Fruit fly (Drosophila melanogaster) whole organism, pupa: ENCODE results near the gene CG4546.

Experiments
- CG12605 ChIP-seq: fragments of 200-800 bp; sonication (Bioruptor generic); IDR thresholded peaks from 2 replicates; pipeline ENCODE4 v1.3.6; 2022; ENCODE audit warnings: missing biosample characterization, missing genetic modification characterization
- CG15710 ChIP-seq: fragments of 200-800 bp; sonication (Bioruptor generic); optimal IDR thresholded peaks from 2 replicates; lab custom pipeline; 2018; ENCODE audit warnings: missing biosample characterization, mild to moderate bottlenecking, missing genetic modification characterization, moderate library complexity
- CG17806 ChIP-seq: fragments of 200-800 bp; sonication (Bioruptor generic); optimal IDR thresholded peaks from 2 replicates; lab custom pipeline; 2018; ENCODE audit warnings: missing biosample characterization, mild to moderate bottlenecking, missing genetic modification characterization, moderate library complexity
- CG4496 ChIP-seq: fragments of 200-800 bp; sonication (Bioruptor generic); IDR thresholded peaks from 3 replicates; pipeline ENCODE4 v1.3.6; 2022; ENCODE audit warnings: missing biosample characterization, missing genetic modification characterization
- CG8159 ChIP-seq: fragments of 200-800 bp; sonication (Bioruptor generic); optimal IDR thresholded peaks from 3 replicates; lab custom pipeline; 2018; ENCODE audit warnings: missing biosample characterization, mild to moderate bottlenecking, missing genetic modification characterization, moderate library complexity
- CG8301 ChIP-seq: fragments of 200-800 bp; sonication (Bioruptor generic); optimal IDR thresholded peaks from 2 replicates; lab custom pipeline; 2018; ENCODE audit warnings: missing biosample characterization, mild to moderate bottlenecking, missing genetic modification characterization
- D1 ChIP-seq: fragments of 200-800 bp; sonication (Bioruptor generic); optimal IDR thresholded peaks from 2 replicates; lab custom pipeline; 2018; ENCODE audit warnings: missing biosample characterization, mild to moderate bottlenecking, missing genetic modification characterization, moderate library complexity
- EcR ChIP-seq: fragments of 200-800 bp; sonication (Bioruptor generic); optimal IDR thresholded peaks from 3 replicates; lab custom pipeline; 2019; ENCODE audit warnings: missing biosample characterization, missing genetic modification characterization, mild to moderate bottlenecking, moderate library complexity, missing genetic modification reagents
- Ets98B ChIP-seq: fragments of 200-800 bp; sonication (Bioruptor generic); IDR thresholded peaks from 2 replicates; pipeline ENCODE4 v1.3.6; 2022; ENCODE audit warnings: missing biosample characterization, missing genetic modification characterization
- Pif1B ChIP-seq: fragments of 200-800 bp; sonication (Bioruptor generic); optimal IDR thresholded peaks from 3 replicates; lab custom pipeline; 2016; ENCODE audit warnings: missing biosample characterization, missing genetic modification characterization
- fd96Ca ChIP-seq: fragments of 200-800 bp; sonication (Bioruptor generic); IDR thresholded peaks from 3 replicates; pipeline ENCODE4 v1.3.6; 2022; ENCODE audit warnings: missing biosample characterization, missing genetic modification characterization
- gl ChIP-seq: fragments of 200-800 bp; sonication (Bioruptor generic); optimal IDR thresholded peaks from 2 replicates; lab custom pipeline; 2018; ENCODE audit warnings: missing biosample characterization, mild to moderate bottlenecking, missing genetic modification characterization
- rn ChIP-seq: fragments of 200-800 bp; sonication (Bioruptor generic); IDR thresholded peaks from 2 replicates; pipeline ENCODE4 v1.3.6; 2022; ENCODE audit warnings: missing biosample characterization, missing genetic modification characterization

- TF ChIP-seq EcR (GFP tag; lab: Kevin White, UChicago) (no peak), CG12605 (GFP tag; lab: Robert Waterston, UW) (no peak), fd96Ca (no peak), CG17806 (no peak), CG15710 (tag; lab: Kevin White, UChicago) (no peak), rn (GFP tag; lab: Robert Waterston, UW) (no peak), CG4496 (GFP tag; lab: Robert Waterston, UW) (no peak), CG8159 (tag; lab: Kevin White, UChicago) (no peak), CG8301 (tag; lab: Kevin White, UChicago) (no peak), gl (tag; lab: Kevin White, UChicago) (no peak), Ets98B (GFP tag; lab: Robert Waterston, UW) (no peak), Pif1B (GFP tag; lab: Kevin White, UChicago) (no peak), D1 (tag; lab: Kevin White, UChicago) (no peak)
Observed at dm6 chr3R:15810369-15810768, 36.0 kb upstream of the CG4546 start.
